Worm (Caenorhabditis elegans) whole organism, late embryonic: ENCODE results near the gene K07B1.7.

ENCODE experiments used
- F13H6.1 ChIP-seq: sonication (generic microtip); optimal IDR thresholded peaks from 2 replicates; lab custom pipeline; 2016; ENCODE audit warnings: missing genetic modification characterization, missing compliant biosample characterization
- ama-1 ChIP-seq: fragments of 150-350 bp; optimal IDR thresholded peaks from 2 replicates; lab custom pipeline; 2014
- ceh-19 ChIP-seq: fragments of 200-800 bp; sonication (Bioruptor generic); optimal IDR thresholded peaks from 2 replicates; lab custom pipeline; 2018; ENCODE audit warnings: mild to moderate bottlenecking, missing genetic modification characterization, missing compliant biosample characterization
- ceh-22 ChIP-seq: sonication (generic microtip); optimal IDR thresholded peaks from 2 replicates; lab custom pipeline; 2017; ENCODE audit warnings: missing biosample characterization, missing genetic modification characterization
- ceh-30 ChIP-seq: fragments of 150-350 bp; optimal IDR thresholded peaks from 2 replicates; lab custom pipeline; 2014; ENCODE audit warnings: missing biosample characterization, missing genetic modification characterization
- lin-11 ChIP-seq: fragments of 200-800 bp; sonication (Bioruptor generic); optimal IDR thresholded peaks from 2 replicates; lab custom pipeline; 2018; ENCODE audit warnings: mild to moderate bottlenecking, missing genetic modification characterization, missing compliant biosample characterization
- npax-4 ChIP-seq: sonication (generic microtip); optimal IDR thresholded peaks from 2 replicates; lab custom pipeline; 2016; ENCODE audit warnings: missing genetic modification characterization, missing compliant biosample characterization
- pag-3 ChIP-seq: sonication (generic microtip); optimal IDR thresholded peaks from 2 replicates; lab custom pipeline; 2016; ENCODE audit warnings: missing compliant biosample characterization, missing genetic modification characterization, borderline replicate concordance
- pha-4 ChIP-seq: fragments of 150-350 bp; optimal IDR thresholded peaks from 2 replicates; lab custom pipeline; 2018; ENCODE audit warnings: missing biosample characterization, missing genetic modification reagents, missing genetic modification characterization
- unc-86 ChIP-seq: sonication (generic microtip); optimal IDR thresholded peaks from 2 replicates; lab custom pipeline; 2016; ENCODE audit warnings: missing genetic modification characterization, missing compliant biosample characterization

DNA sequence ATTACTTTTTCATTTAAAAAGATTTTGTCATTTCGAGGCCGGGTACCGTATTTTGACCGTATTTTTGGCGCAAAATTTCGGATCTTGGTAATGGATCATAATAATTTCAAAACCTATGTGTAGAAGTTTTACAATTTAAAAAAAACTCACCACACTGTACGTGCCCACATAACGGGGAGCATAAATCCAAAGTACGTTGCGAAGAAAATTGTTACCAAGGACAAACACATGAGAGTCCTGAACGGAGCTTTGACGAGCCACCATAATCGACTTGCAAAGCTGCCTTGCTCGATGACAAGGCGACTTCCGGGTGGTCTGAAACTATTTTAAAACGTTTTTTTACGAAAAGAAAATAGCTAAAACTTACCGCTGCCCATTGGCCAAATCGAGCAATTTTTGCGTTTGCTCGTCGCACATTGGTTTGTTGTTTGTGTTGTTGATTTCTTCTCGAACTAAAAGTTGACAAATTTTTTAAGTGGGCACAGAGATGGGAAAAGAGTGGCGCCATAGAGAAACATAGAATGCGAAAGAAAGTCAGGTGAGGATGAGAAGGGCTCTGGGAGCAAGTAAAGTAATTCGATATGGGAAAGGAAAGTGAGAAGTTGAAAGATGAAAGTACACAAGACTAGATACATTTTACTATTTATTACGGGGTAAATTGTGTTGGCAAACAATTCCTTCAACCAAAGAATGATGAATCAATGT, 14.0 kb downstream of the K07B1.7 start:
- TF ChIP-seq ceh-30 (tag; lab: Kevin White, UChicago) (no peak), npax-4 (tag; lab: Kevin White, UChicago) (no peak), ceh-22 (tag; lab: Kevin White, UChicago) (no peak), unc-86 (tag; lab: Kevin White, UChicago) (no peak), ceh-19 (GFP tag; lab: Kevin White, UChicago) (no peak), lin-11 (tag; lab: Kevin White, UChicago) (no peak), F13H6.1 (no peak), pag-3 (tag; lab: Kevin White, UChicago) (no peak), ama-1 (lab: Kevin White, UChicago) (no peak), pha-4 (no peak)
